Fruit fly (Drosophila melanogaster) whole organism, embryonic: ENCODE results near the gene CG11970.

Experiments used
- Awh ChIP-seq: fragments of 200-800 bp; sonication (Bioruptor generic); IDR thresholded peaks from 2 replicates; pipeline ENCODE4, ENCODE4 v1.3.6; 2022; ENCODE audit warnings: missing biosample characterization, missing genetic modification characterization
- Bgb ChIP-seq: fragments of 200-800 bp; sonication (Bioruptor generic); IDR thresholded peaks from 2 replicates; pipeline ENCODE4 v1.3.6; 2022; ENCODE audit warnings: missing biosample characterization, missing genetic modification characterization; ENCODE audit not compliant: partially characterized antibody
- Blimp-1 ChIP-seq: fragments of 200-800 bp; sonication (Bioruptor generic); optimal IDR thresholded peaks from 3 replicates; lab custom pipeline; 2018; ENCODE audit warnings: missing biosample characterization, missing genetic modification characterization, mild to moderate bottlenecking, moderate library complexity, missing genetic modification reagents
- C15 ChIP-seq: fragments of 200-800 bp; sonication (Bioruptor generic); IDR thresholded peaks from 3 replicates; pipeline ENCODE4 v1.3.6; 2022; ENCODE audit warnings: missing biosample characterization, missing genetic modification characterization
- CG11093 ChIP-seq: fragments of 200-800 bp; sonication (Bioruptor generic); IDR thresholded peaks from 3 replicates; pipeline ENCODE4 v1.3.6; 2022; ENCODE audit warnings: missing biosample characterization, missing genetic modification characterization
- CG12155 ChIP-seq: fragments of 200-800 bp; sonication (Bioruptor generic); optimal IDR thresholded peaks from 3 replicates; lab custom pipeline; 2016; ENCODE audit warnings: missing biosample characterization, missing genetic modification characterization
- CG12219 ChIP-seq: fragments of 200-800 bp; sonication (Bioruptor generic); optimal IDR thresholded peaks from 3 replicates; lab custom pipeline; 2018; ENCODE audit warnings: missing biosample characterization, mild to moderate bottlenecking, missing genetic modification characterization
- CG14860 ChIP-seq: fragments of 200-800 bp; sonication (Bioruptor generic); IDR thresholded peaks from 3 replicates; pipeline ENCODE4 v1.3.6; 2022; ENCODE audit warnings: missing biosample characterization, missing genetic modification characterization; ENCODE audit not compliant: partially characterized antibody
- CG15696 ChIP-seq: fragments of 200-800 bp; sonication (Bioruptor generic); optimal IDR thresholded peaks from 2 replicates; lab custom pipeline; 2019; ENCODE audit warnings: missing biosample characterization, mild to moderate bottlenecking, missing genetic modification characterization, moderate library complexity
- CG17361 ChIP-seq: fragments of 200-800 bp; sonication (Bioruptor generic); IDR thresholded peaks from 3 replicates; pipeline ENCODE4 v1.3.6; 2022; ENCODE audit warnings: missing biosample characterization, missing genetic modification characterization
- CG30020 ChIP-seq: fragments of 200-800 bp; optimal IDR thresholded peaks from 2 replicates; lab custom pipeline; 2019; ENCODE audit warnings: missing biosample characterization, mild to moderate bottlenecking, missing genetic modification characterization, moderate library complexity
- CG3065 ChIP-seq: fragments of 200-800 bp; sonication (Bioruptor generic); optimal IDR thresholded peaks from 2 replicates; lab custom pipeline; 2016; ENCODE audit warnings: missing biosample characterization, missing genetic modification characterization
- CG33557 ChIP-seq: fragments of 200-800 bp; sonication (Bioruptor generic); optimal IDR thresholded peaks from 2 replicates; lab custom pipeline; 2019; ENCODE audit warnings: missing biosample characterization, mild to moderate bottlenecking, missing genetic modification characterization, moderate library complexity
- CG4328 ChIP-seq: fragments of 200-800 bp; sonication (Bioruptor generic); optimal IDR thresholded peaks from 3 replicates; lab custom pipeline; 2017; ENCODE audit warnings: missing biosample characterization, missing genetic modification reagents, missing genetic modification characterization
- CG5953 ChIP-seq: fragments of 200-800 bp; sonication (Bioruptor generic); IDR thresholded peaks from 2 replicates; pipeline ENCODE4 v1.3.6; 2022; ENCODE audit warnings: missing biosample characterization, missing genetic modification characterization
- CG6765 ChIP-seq: fragments of 200-800 bp; sonication (Bioruptor generic); optimal IDR thresholded peaks from 3 replicates; lab custom pipeline; 2017; ENCODE audit warnings: missing biosample characterization, mild to moderate bottlenecking, missing genetic modification characterization
- CG7372 ChIP-seq: fragments of 200-800 bp; sonication (Bioruptor generic); IDR thresholded peaks from 2 replicates; pipeline ENCODE4 v1.3.6; 2022; ENCODE audit warnings: missing biosample characterization, missing genetic modification characterization
- CG9817 ChIP-seq: fragments of 200-800 bp; sonication (Bioruptor generic); optimal IDR thresholded peaks from 2 replicates; lab custom pipeline; 2018; ENCODE audit warnings: missing biosample characterization, mild to moderate bottlenecking, missing genetic modification characterization, moderate library complexity
- CG9876 ChIP-seq: fragments of 200-800 bp; sonication (Bioruptor generic); optimal IDR thresholded peaks from 2 replicates; lab custom pipeline; 2016; ENCODE audit warnings: missing biosample characterization, missing genetic modification characterization
- D19A ChIP-seq: fragments of 200-800 bp; optimal IDR thresholded peaks from 3 replicates; lab custom pipeline; 2019; ENCODE audit warnings: missing biosample characterization, mild to moderate bottlenecking, missing genetic modification characterization, moderate library complexity
- Dek ChIP-seq: fragments of 200-800 bp; sonication (Bioruptor generic); optimal IDR thresholded peaks from 3 replicates; lab custom pipeline; 2019; ENCODE audit warnings: missing biosample characterization, mild to moderate bottlenecking, missing genetic modification characterization, moderate library complexity
- Dll ChIP-seq: fragments of 200-800 bp; sonication (Bioruptor generic); IDR thresholded peaks from 4 replicates; pipeline ENCODE4 v1.3.6; 2022; ENCODE audit warnings: missing biosample characterization, missing genetic modification characterization; ENCODE audit not compliant: partially characterized antibody
- Doc3 ChIP-seq: fragments of 200-800 bp; sonication (Bioruptor generic); IDR thresholded peaks from 3 replicates; pipeline ENCODE4 v1.3.6; 2022; ENCODE audit warnings: missing biosample characterization, missing genetic modification characterization; ENCODE audit not compliant: partially characterized antibody
- E2f1 ChIP-seq: fragments of 200-800 bp; sonication (Bioruptor generic); IDR thresholded peaks from 2 replicates; pipeline ENCODE4 v1.3.6; 2022; ENCODE audit warnings: missing biosample characterization, missing genetic modification characterization
- GATAe ChIP-seq: fragments of 200-800 bp; sonication (Bioruptor generic); conservative IDR thresholded peaks from 2 replicates; pipeline ENCODE4 v1.3.6; 2022; ENCODE audit warnings: missing biosample characterization, missing genetic modification characterization
- Gsc ChIP-seq: fragments of 200-800 bp; sonication (Bioruptor generic); IDR thresholded peaks from 2 replicates; pipeline ENCODE4 v1.3.6; 2022; ENCODE audit warnings: missing biosample characterization, missing genetic modification characterization
- YL-1 ChIP-seq: fragments of 200-800 bp; sonication (Bioruptor generic); optimal IDR thresholded peaks from 3 replicates; lab custom pipeline; 2017; ENCODE audit warnings: missing biosample characterization, mild to moderate bottlenecking, missing genetic modification characterization
- bab2 ChIP-seq: fragments of 200-800 bp; sonication (Bioruptor generic); optimal IDR thresholded peaks from 2 replicates; lab custom pipeline; 2016; ENCODE audit warnings: missing biosample characterization, missing genetic modification characterization
- crol ChIP-seq: fragments of 200-800 bp; sonication (Bioruptor generic); IDR thresholded peaks from 2 replicates; pipeline ENCODE4 v1.3.6; 2022; ENCODE audit warnings: missing biosample characterization, missing genetic modification characterization
- da ChIP-seq: fragments of 200-800 bp; sonication (Bioruptor generic); optimal IDR thresholded peaks from 2 replicates; lab custom pipeline; 2016; ENCODE audit warnings: missing biosample characterization, missing genetic modification characterization
- dan ChIP-seq: fragments of 200-800 bp; sonication (Bioruptor generic); IDR thresholded peaks from 2 replicates; pipeline ENCODE4 v1.3.6; 2022; ENCODE audit warnings: missing biosample characterization, missing genetic modification characterization
- dm ChIP-seq: fragments of 200-800 bp; sonication (Bioruptor generic); optimal IDR thresholded peaks from 3 replicates; lab custom pipeline; 2016; ENCODE audit warnings: missing biosample characterization, missing genetic modification characterization
- en ChIP-seq: fragments of 200-800 bp; sonication (Bioruptor generic); optimal IDR thresholded peaks from 2 replicates; lab custom pipeline; 2016; ENCODE audit warnings: missing biosample characterization, missing genetic modification characterization
- fd96Cb ChIP-seq: fragments of 200-800 bp; sonication (Bioruptor generic); optimal IDR thresholded peaks from 2 replicates; lab custom pipeline; 2018; ENCODE audit warnings: missing biosample characterization, mild to moderate bottlenecking, missing genetic modification characterization, moderate library complexity
- gem ChIP-seq: fragments of 200-800 bp; sonication (Bioruptor generic); optimal IDR thresholded peaks from 2 replicates; lab custom pipeline; 2019; ENCODE audit warnings: missing biosample characterization, mild to moderate bottlenecking, missing genetic modification characterization, moderate library complexity
- gro ChIP-seq: fragments of 200-800 bp; sonication (Bioruptor generic); optimal IDR thresholded peaks from 2 replicates; lab custom pipeline; 2016; ENCODE audit warnings: missing biosample characterization, missing genetic modification characterization
- jumu ChIP-seq: fragments of 200-800 bp; sonication (Bioruptor generic); optimal IDR thresholded peaks from 3 replicates; lab custom pipeline; 2016; ENCODE audit warnings: missing biosample characterization, missing genetic modification characterization
- kay ChIP-seq: fragments of 200-800 bp; sonication (Bioruptor generic); optimal IDR thresholded peaks from 2 replicates; lab custom pipeline; 2016; ENCODE audit warnings: missing biosample characterization, missing genetic modification characterization
- org-1 ChIP-seq: fragments of 200-800 bp; sonication (Bioruptor generic); optimal IDR thresholded peaks from 2 replicates; lab custom pipeline; 2017; ENCODE audit warnings: missing biosample characterization, missing genetic modification characterization
- pnt ChIP-seq: fragments of 200-800 bp; sonication (Bioruptor generic); optimal IDR thresholded peaks from 3 replicates; lab custom pipeline; 2016; ENCODE audit warnings: missing biosample characterization, missing genetic modification characterization
- row ChIP-seq: fragments of 200-800 bp; sonication (Bioruptor generic); IDR thresholded peaks from 3 replicates; pipeline ENCODE4 v1.3.6; 2022; ENCODE audit warnings: missing biosample characterization, missing genetic modification characterization
- sens ChIP-seq: fragments of 200-800 bp; sonication (Bioruptor generic); peaks from one replicate; lab custom pipeline; 2016; ENCODE audit warnings: missing biosample characterization, missing genetic modification characterization
- stwl ChIP-seq: fragments of 200-800 bp; sonication (Bioruptor generic); optimal IDR thresholded peaks from 3 replicates; lab custom pipeline; 2018; ENCODE audit warnings: missing biosample characterization, mild to moderate bottlenecking, missing genetic modification characterization, moderate library complexity
- tap ChIP-seq: fragments of 200-800 bp; optimal IDR thresholded peaks from 3 replicates; lab custom pipeline; 2019; ENCODE audit warnings: missing biosample characterization, mild to moderate bottlenecking, missing genetic modification characterization, moderate library complexity
- tx ChIP-seq: fragments of 200-800 bp; sonication (Bioruptor generic); optimal IDR thresholded peaks from 2 replicates; lab custom pipeline; 2016; ENCODE audit warnings: missing biosample characterization, missing genetic modification characterization
- unc-4 ChIP-seq: fragments of 200-800 bp; sonication (Bioruptor generic); IDR thresholded peaks from 2 replicates; pipeline ENCODE4 v1.3.6; 2022; ENCODE audit warnings: missing biosample characterization, missing genetic modification characterization; ENCODE audit not compliant: partially characterized antibody
- unpg ChIP-seq: fragments of 200-800 bp; sonication (Bioruptor generic); optimal IDR thresholded peaks from 3 replicates; lab custom pipeline; 2018; ENCODE audit warnings: missing biosample characterization, mild to moderate bottlenecking, missing genetic modification characterization, moderate library complexity
- z ChIP-seq: fragments of 200-800 bp; sonication (Bioruptor generic); IDR thresholded peaks from 3 replicates; pipeline ENCODE4 v1.3.6; 2022; ENCODE audit warnings: missing biosample characterization, missing genetic modification characterization
- zen2 ChIP-seq: fragments of 200-800 bp; sonication (Bioruptor generic); IDR thresholded peaks from 3 replicates; pipeline ENCODE4 v1.3.6; 2022; ENCODE audit warnings: missing biosample characterization, missing genetic modification characterization; ENCODE audit not compliant: partially characterized antibody

CG11970 gene

DNA sequence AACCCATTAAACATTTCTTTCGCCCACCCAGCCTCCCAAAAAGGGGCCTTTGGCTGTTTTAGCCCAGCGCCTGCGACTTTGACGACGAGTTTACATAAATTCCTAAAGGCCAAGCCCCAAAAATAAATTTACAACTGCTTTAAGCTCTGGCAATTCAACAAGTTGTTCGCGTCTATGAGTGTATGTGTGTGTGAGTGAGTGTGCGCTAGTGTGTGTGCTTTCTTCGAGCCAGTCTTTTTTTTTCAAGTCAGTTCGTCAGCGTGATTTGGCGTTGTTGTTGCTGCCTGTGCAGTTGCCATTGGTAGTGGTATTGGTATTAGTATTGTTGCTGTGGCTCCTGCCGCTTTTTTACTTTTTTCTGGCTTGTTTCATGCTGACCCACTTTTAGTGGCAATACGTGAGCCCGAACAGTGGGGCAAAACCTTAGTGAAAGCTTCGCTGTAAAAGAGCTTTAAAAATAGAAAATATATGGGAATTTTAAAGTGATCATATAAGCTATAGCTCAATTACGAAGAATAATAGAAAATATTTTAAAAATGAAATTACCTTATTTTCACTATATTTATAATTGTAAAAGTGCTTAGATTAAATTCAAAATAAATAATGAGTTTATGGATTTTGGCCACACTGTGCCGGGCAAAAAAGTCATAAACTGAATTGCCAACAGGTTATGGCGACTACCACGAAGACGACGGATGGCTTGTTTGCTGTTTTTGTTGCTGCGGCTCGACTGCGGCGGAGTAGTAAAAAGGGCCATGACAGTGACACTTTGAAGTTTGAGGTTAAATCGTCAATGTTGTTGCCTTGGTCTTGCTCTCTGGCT is 38.8 kb upstream of the CG11970 start (continued):
- TF ChIP-seq E2f1 (GFP tag; lab: Robert Waterston, UW) (peak; percentile 85), Bgb (no peak), CG5953 (GFP tag; lab: Robert Waterston, UW) (0 out of 2 replicates have a peak, but pooled peaks have one; percentile 53), gem (tag; lab: Kevin White, UChicago) (peak; percentile 95), YL-1 (GFP tag; lab: Kevin White, UChicago) (peak; percentile 15), tap (peak; percentile 80), Gsc (GFP tag; lab: Robert Waterston, UW) (no peak), CG30020 (tag; lab: Kevin White, UChicago) (peak; percentile 48), D19A (peak; percentile 90), CG15696 (tag; lab: Kevin White, UChicago) (peak; percentile 28), CG12155 (GFP tag; lab: Kevin White, UChicago) (peak; percentile 43), fd96Cb (tag; lab: Kevin White, UChicago) (peak; percentile 84), GATAe (GFP tag; lab: Robert Waterston, UW) (no peak), da (GFP tag; lab: Kevin White, UChicago) (no peak), Doc3 (no peak), row (GFP tag; lab: Robert Waterston, UW) (peak; percentile 84), en (no peak), CG9817 (tag; lab: Kevin White, UChicago) (peak; percentile 73), unc-4 (no peak), dan (GFP tag; lab: Robert Waterston, UW) (no peak; the same call in 1 of the 2 replicates), org-1 (GFP tag; lab: Kevin White, UChicago) (peak; percentile 81), CG12219 (GFP tag; lab: Kevin White, UChicago) (peak; percentile 56), zen2 (GFP tag; lab: Robert Waterston, UW) (no peak), stwl (tag; lab: Kevin White, UChicago) (no peak), C15 (GFP tag; lab: Robert Waterston, UW) (no peak), crol (GFP tag; lab: Robert Waterston, UW) (no peak), dm (no peak), CG3065 (GFP tag; lab: Kevin White, UChicago) (no peak), unpg (GFP tag; lab: Kevin White, UChicago) (peak; percentile 93), jumu (GFP tag; lab: Kevin White, UChicago) (peak; percentile 23), sens (GFP tag; lab: Kevin White, UChicago) (peak; percentile 92), Dek (peak; percentile 78), CG33557 (peak; percentile 60), CG7372 (GFP tag; lab: Robert Waterston, UW) (peak; percentile 85), CG11093 (GFP tag; lab: Robert Waterston, UW) (peak; percentile 79), bab2 (GFP tag; lab: Kevin White, UChicago) (peak; percentile 18), CG6765 (GFP tag; lab: Kevin White, UChicago) (peak; percentile 64), gro (GFP tag; lab: Kevin White, UChicago) (peak; percentile 16), pnt (GFP tag; lab: Kevin White, UChicago) (peak; percentile 39), Dll (no peak), CG14860 (GFP tag; lab: Robert Waterston, UW) (0 out of 3 replicates have a peak, but pooled peaks have one; percentile 16), kay (GFP tag; lab: Kevin White, UChicago) (peak; percentile 40), CG4328 (GFP tag; lab: Kevin White, UChicago) (peak; percentile 83), CG9876 (GFP tag; lab: Kevin White, UChicago) (peak; percentile 24), Awh (peak; percentile 78), Blimp-1 (GFP tag; lab: Kevin White, UChicago) (peak; percentile 84), tx (no peak), z (GFP tag; lab: Robert Waterston, UW) (no peak), CG17361 (peak; percentile 92)
